Worm (Caenorhabditis elegans): ENCODE results near the gene Y22D7AL.1.

Gene Y22D7AL.1

DNA sequence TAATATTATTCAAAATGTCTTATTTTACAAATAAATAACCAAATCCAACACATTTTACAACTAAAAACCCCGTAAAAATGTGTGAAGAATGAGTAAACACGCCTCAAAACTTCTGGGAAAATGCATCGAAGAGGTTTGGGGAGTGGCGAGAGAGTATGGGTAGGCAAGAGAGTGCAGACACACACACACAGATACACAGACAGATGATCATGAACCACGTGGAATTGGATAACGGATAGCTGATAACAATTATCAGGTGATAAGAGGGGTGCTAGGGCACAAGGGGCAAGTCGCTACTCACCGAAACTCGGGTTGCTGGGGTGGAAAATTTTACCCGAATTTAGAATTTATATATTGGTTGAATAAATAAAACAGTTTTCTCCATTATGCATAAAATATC lies 30.0 kb downstream of the Y22D7AL.1 start:
- TF ChIP-seq nhr-23 (tag; optimal IDR thresholded peaks at IDR 0.05), result no peak
- no peak for TF ChIP-seq nhr-11 (tag; optimal IDR thresholded peaks at IDR 0.05)
- no peak for TF ChIP-seq unc-62 (GFP tag; optimal IDR thresholded peaks at IDR 0.05)
- TF ChIP-seq mdl-1 (tag; optimal IDR thresholded peaks at IDR 0.05), result peak; percentile 1 to 38
- no peak for TF ChIP-seq nhr-21 (tag; optimal IDR thresholded peaks at IDR 0.05)
- TF ChIP-seq lin-13 (GFP tag; optimal IDR thresholded peaks at IDR 0.05), result no peak
- no peak for TF ChIP-seq R02D3.7 (tag; optimal IDR thresholded peaks at IDR 0.05)
- TF ChIP-seq ztf-4 (tag; optimal IDR thresholded peaks at IDR 0.05), result peak; percentile 22
- TF ChIP-seq mbf-1 (tag; optimal IDR thresholded peaks at IDR 0.05), result no peak
- TF ChIP-seq peb-1 (tag; optimal IDR thresholded peaks at IDR 0.05), result no peak
- no peak for TF ChIP-seq unc-55 (GFP tag; optimal IDR thresholded peaks at IDR 0.05)
- TF ChIP-seq F13H6.1 (tag; optimal IDR thresholded peaks at IDR 0.05), result peak; percentile 37
- peak; percentile 37 for TF ChIP-seq C34F6.9 (tag; optimal IDR thresholded peaks at IDR 0.05)
- no peak for TF ChIP-seq ztf-11 (tag; optimal IDR thresholded peaks at IDR 0.05)
- TF ChIP-seq sma-9 (GFP tag; optimal IDR thresholded peaks at IDR 0.05), result peak; percentile 74
- TF ChIP-seq sma-9 (tag; optimal IDR thresholded peaks at IDR 0.05), result no peak
- no peak for TF ChIP-seq aly-2 (tag; optimal IDR thresholded peaks at IDR 0.05)
- TF ChIP-seq alr-1 (tag; optimal IDR thresholded peaks at IDR 0.05), result no peak
- TF ChIP-seq ama-1 (optimal IDR thresholded peaks at IDR 0.05), result no peak
- peak; percentile 19 for TF ChIP-seq lin-11 (tag; optimal IDR thresholded peaks at IDR 0.05)
- TF ChIP-seq nhr-129 (tag; optimal IDR thresholded peaks at IDR 0.05), result peak; percentile 70
- TF ChIP-seq ceh-82 (tag; optimal IDR thresholded peaks at IDR 0.05), result no peak

DNA sequence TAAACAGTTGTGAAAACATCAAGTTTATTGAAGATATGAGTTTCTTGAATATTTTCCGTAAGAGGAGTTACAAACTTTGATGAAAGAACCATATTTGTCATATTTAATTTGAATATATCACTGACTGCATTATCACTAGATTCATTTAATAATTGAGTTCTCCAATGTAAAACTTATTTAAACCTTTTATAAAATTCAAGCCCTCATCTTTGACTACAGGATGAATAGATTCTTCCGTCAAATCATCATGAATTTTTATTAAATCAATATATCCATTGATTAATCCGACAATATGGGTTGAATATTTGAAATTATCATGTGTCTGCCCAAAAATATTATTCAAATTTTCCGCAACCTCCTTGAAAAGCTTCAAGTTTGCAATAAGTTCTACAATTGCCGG lies 35.7 kb downstream of the Y22D7AL.1 start, which contains the start of gene Y22D7AR.7:
Y22D7AR.7 (minus strand) TSS at position 101 of the 400 bp plus-strand sequence.
- no peak for TF ChIP-seq nhr-21 (tag; optimal IDR thresholded peaks at IDR 0.05)
- no peak for TF ChIP-seq aly-2 (tag; optimal IDR thresholded peaks at IDR 0.05)
- no peak for TF ChIP-seq dmd-4 (tag; optimal IDR thresholded peaks at IDR 0.05)
- no peak for TF ChIP-seq nhr-10 (tag; optimal IDR thresholded peaks at IDR 0.05)
- no peak for TF ChIP-seq elt-1 (tag; optimal IDR thresholded peaks at IDR 0.05)
- no peak for TF ChIP-seq unc-55 (GFP tag; optimal IDR thresholded peaks at IDR 0.05)
- no peak for TF ChIP-seq nhr-11 (tag; optimal IDR thresholded peaks at IDR 0.05)
- no peak for TF ChIP-seq alr-1 (tag; optimal IDR thresholded peaks at IDR 0.05)
- no peak for TF ChIP-seq ceh-82 (tag; optimal IDR thresholded peaks at IDR 0.05)
- TF ChIP-seq sma-9 (GFP tag; optimal IDR thresholded peaks at IDR 0.05), result no peak
- TF ChIP-seq sma-9 (tag; optimal IDR thresholded peaks at IDR 0.05), result no peak
- no peak for TF ChIP-seq nhr-77 (tag; optimal IDR thresholded peaks at IDR 0.05)
- TF ChIP-seq lin-39 (tag; optimal IDR thresholded peaks at IDR 0.05), result no peak

DNA sequence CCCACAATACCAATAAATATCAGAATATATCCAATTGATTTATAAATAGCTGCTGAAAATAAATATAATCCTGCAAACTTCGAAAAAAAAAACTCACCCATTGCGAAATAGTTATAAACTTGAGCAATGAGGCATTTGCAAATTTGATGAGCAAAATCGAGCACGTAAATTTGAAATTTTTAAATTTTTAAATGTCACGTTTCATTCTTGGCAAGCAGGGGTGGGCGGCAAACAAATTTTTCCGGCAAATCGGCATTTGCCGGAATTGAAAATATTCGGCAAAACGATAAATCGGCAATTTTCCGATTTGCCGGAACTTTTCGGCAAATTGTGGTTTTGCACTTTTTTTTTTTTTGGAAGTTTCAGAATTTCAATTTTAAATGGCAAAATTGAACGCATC lies 37.6 kb downstream of the Y22D7AL.1 start, which contains the start of gene Y22D7AR.14:
Y22D7AR.14 (minus strand) TSS at position 101 of the 400 bp plus-strand sequence.
- no peak for TF ChIP-seq peb-1 (tag; optimal IDR thresholded peaks at IDR 0.05)
- TF ChIP-seq alr-1 (tag; optimal IDR thresholded peaks at IDR 0.05), result no peak
- TF ChIP-seq nhr-11 (tag; optimal IDR thresholded peaks at IDR 0.05), result no peak
- no peak for TF ChIP-seq lin-13 (GFP tag; optimal IDR thresholded peaks at IDR 0.05)

DNA sequence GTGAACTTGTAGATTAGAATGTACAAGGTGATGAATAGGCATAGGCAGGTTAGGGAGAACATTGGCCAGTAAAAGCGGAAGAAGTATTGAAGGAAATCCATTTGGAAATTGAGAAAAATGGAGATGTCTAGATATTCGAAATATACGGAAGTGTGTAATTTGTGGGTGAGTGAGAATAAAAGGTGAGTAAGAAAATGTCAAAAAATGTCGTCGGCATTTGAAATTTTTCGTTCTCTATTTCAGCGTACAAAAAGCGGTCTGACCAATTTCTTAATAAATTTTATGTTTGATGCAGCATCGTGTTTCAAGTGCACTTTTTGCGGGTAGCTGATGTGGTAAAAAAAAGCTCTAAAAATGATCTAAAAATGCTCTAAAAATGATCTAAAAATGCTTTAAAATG lies 42.7 kb downstream of the Y22D7AL.1 start, which contains the start of gene srd-64:
srd-64 (minus strand) TSS at position 101 of the 400 bp plus-strand sequence.
- no peak for TF ChIP-seq crh-2 (tag; optimal IDR thresholded peaks at IDR 0.05)
- no peak for TF ChIP-seq nhr-12 (tag; optimal IDR thresholded peaks at IDR 0.05)

DNA sequence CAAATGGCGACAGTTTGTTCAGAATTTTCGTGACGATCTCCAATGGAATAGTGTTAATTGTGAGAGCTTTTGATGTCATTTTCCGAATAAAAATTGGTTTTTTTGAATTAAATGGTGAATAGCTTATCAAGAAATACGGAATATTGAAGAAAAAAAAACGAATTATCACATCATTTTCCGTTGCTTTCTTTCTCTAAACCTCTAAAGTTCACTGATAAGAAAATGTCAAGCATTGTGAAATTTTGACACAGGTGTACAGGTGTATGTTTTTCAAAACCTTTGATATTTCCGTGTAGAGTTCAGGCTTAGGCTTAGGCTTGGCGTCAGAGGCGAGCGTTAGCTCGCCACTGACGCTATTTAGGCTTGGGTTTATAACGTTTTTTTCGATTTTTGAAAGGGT lies 46.6 kb downstream of the Y22D7AL.1 start, which contains the start of gene fbxa-74:
fbxa-74 (minus strand) TSS at position 145 of the 400 bp plus-strand sequence.
- TF ChIP-seq C34F6.9 (tag; optimal IDR thresholded peaks at IDR 0.05) (no peak), blmp-1 (tag; optimal IDR thresholded peaks at IDR 0.05; ENCODE audit: insufficient read depth) (no peak), egl-27 (tag; optimal IDR thresholded peaks at IDR 0.05) (no peak), fos-1 (tag; optimal IDR thresholded peaks at IDR 0.05) (peak; percentile 67), unc-39 (tag; optimal IDR thresholded peaks at IDR 0.05) (no peak), nhr-11 (tag; optimal IDR thresholded peaks at IDR 0.05) (no peak), nhr-77 (tag; optimal IDR thresholded peaks at IDR 0.05) (no peak)
